Worm (Caenorhabditis elegans): ENCODE results near the gene C09G4.4.

Gene C09G4.4

ce11 chrIV:8527598-8528012 is 14.8 kb downstream of the C09G4.4 start:
- TF ChIP-seq W03F9.2 (tag; optimal IDR thresholded peaks at IDR 0.05) (peak; percentile 58), him-1 (tag; optimal IDR thresholded peaks at IDR 0.05) (no peak)

ce11 chrIV:8528345-8528744 is 15.6 kb downstream of the C09G4.4 start:
- TF ChIP-seq dao-5 (tag; optimal IDR thresholded peaks at IDR 0.05) (no peak), W03F9.2 (tag; optimal IDR thresholded peaks at IDR 0.05) (no peak), him-1 (tag; optimal IDR thresholded peaks at IDR 0.05) (no peak)

ce11 chrIV:8529039-8529438 is 16.3 kb downstream of the C09G4.4 start:
- TF ChIP-seq dao-5 (tag; optimal IDR thresholded peaks at IDR 0.05), result no peak
- TF ChIP-seq him-1 (tag; optimal IDR thresholded peaks at IDR 0.05), result no peak
- TF ChIP-seq W03F9.2 (tag; optimal IDR thresholded peaks at IDR 0.05), result no peak

ce11 chrIV:8530042-8531027 is 17.6 kb downstream of the C09G4.4 start:
- TF ChIP-seq W03F9.2 (tag; optimal IDR thresholded peaks at IDR 0.05) (peak; percentile 46), him-1 (tag; optimal IDR thresholded peaks at IDR 0.05) (no peak)

- TF ChIP-seq W03F9.2 (tag; optimal IDR thresholded peaks at IDR 0.05), result no peak
These were observed 19.2 kb downstream of the C09G4.4 start for ce11 chrIV:8532024-8532423.

- TF ChIP-seq him-1 (tag; optimal IDR thresholded peaks at IDR 0.05) (no peak), W03F9.2 (tag; optimal IDR thresholded peaks at IDR 0.05) (no peak), dao-5 (tag; optimal IDR thresholded peaks at IDR 0.05) (no peak)
These were observed 20.0 kb downstream of the C09G4.4 start for ce11 chrIV:8532796-8533195.

- no peak for TF ChIP-seq dao-5 (tag; optimal IDR thresholded peaks at IDR 0.05)
- TF ChIP-seq him-1 (tag; optimal IDR thresholded peaks at IDR 0.05), result no peak
- no peak for TF ChIP-seq W03F9.2 (tag; optimal IDR thresholded peaks at IDR 0.05)
These were observed 21.4 kb downstream of the C09G4.4 start for ce11 chrIV:8534189-8534588.

- TF ChIP-seq W03F9.2 (tag; optimal IDR thresholded peaks at IDR 0.05) (peak; percentile 23), dao-5 (tag; optimal IDR thresholded peaks at IDR 0.05) (no peak), him-1 (tag; optimal IDR thresholded peaks at IDR 0.05) (no peak)
These were observed 22.2 kb downstream of the C09G4.4 start for ce11 chrIV:8534997-8535414.

- no peak for TF ChIP-seq him-1 (tag; optimal IDR thresholded peaks at IDR 0.05)
- no peak for TF ChIP-seq W03F9.2 (tag; optimal IDR thresholded peaks at IDR 0.05)
- no peak for TF ChIP-seq dao-5 (tag; optimal IDR thresholded peaks at IDR 0.05)
These were observed 23.2 kb downstream of the C09G4.4 start for ce11 chrIV:8535946-8536345.

- no peak for TF ChIP-seq W03F9.2 (tag; optimal IDR thresholded peaks at IDR 0.05)
- TF ChIP-seq him-1 (tag; optimal IDR thresholded peaks at IDR 0.05), result no peak
- no peak for TF ChIP-seq dao-5 (tag; optimal IDR thresholded peaks at IDR 0.05)
These were observed 25.4 kb downstream of the C09G4.4 start for ce11 chrIV:8538011-8538658.

- TF ChIP-seq W03F9.2 (tag; optimal IDR thresholded peaks at IDR 0.05), result no peak
- TF ChIP-seq dao-5 (tag; optimal IDR thresholded peaks at IDR 0.05), result no peak
- TF ChIP-seq him-1 (tag; optimal IDR thresholded peaks at IDR 0.05), result no peak
These were observed 25.9 kb downstream of the C09G4.4 start, which contains the start of gene hyl-1 for ce11 chrIV:8538659-8539173. Gene hyl-1 (plus strand): TSS chrIV:8539123.

ce11 chrIV:8539645-8540044 is 26.9 kb downstream of the C09G4.4 start:
- TF ChIP-seq W03F9.2 (tag; optimal IDR thresholded peaks at IDR 0.05) (no peak), dao-5 (tag; optimal IDR thresholded peaks at IDR 0.05) (no peak), him-1 (tag; optimal IDR thresholded peaks at IDR 0.05) (no peak)

ce11 chrIV:8540268-8540667 is 27.5 kb downstream of the C09G4.4 start:
- no peak for TF ChIP-seq him-1 (tag; optimal IDR thresholded peaks at IDR 0.05)
- TF ChIP-seq W03F9.2 (tag; optimal IDR thresholded peaks at IDR 0.05), result no peak
- TF ChIP-seq dao-5 (tag; optimal IDR thresholded peaks at IDR 0.05), result no peak

ce11 chrIV:8542272-8542671 is 29.5 kb downstream of the C09G4.4 start:
- TF ChIP-seq W03F9.2 (tag; optimal IDR thresholded peaks at IDR 0.05), result no peak
- TF ChIP-seq dao-5 (tag; optimal IDR thresholded peaks at IDR 0.05), result no peak
- no peak for TF ChIP-seq him-1 (tag; optimal IDR thresholded peaks at IDR 0.05)
